Worm (Caenorhabditis elegans) whole organism, young adult: ENCODE measurements around the gene idpc-4.
A peak's percentile ranks its signal among the peaks of the same experiment; 100 is the strongest.

Experiments used
- B0019.2 ChIP-seq: fragments of 200-800 bp; sonication (Bioruptor generic); conservative IDR thresholded peaks from 2 replicates; pipeline ENCODE4 v1.3.6; 2022; ENCODE audit warnings: missing genetic modification reagents, missing genetic modification characterization, missing compliant biosample characterization
- B0261.1 ChIP-seq: sonication (generic microtip); optimal IDR thresholded peaks from 2 replicates; lab custom pipeline; 2016; ENCODE audit warnings: mild to moderate bottlenecking, missing genetic modification characterization, moderate library complexity, missing compliant biosample characterization
- B0336.3 ChIP-seq: fragments of 200-800 bp; sonication (Bioruptor generic); IDR thresholded peaks from 2 replicates; pipeline ENCODE4 v1.3.6; 2022; ENCODE audit warnings: missing genetic modification characterization, missing compliant biosample characterization
- C17E4.6 ChIP-seq: fragments of 200-800 bp; sonication (Bioruptor generic); IDR thresholded peaks from 2 replicates; pipeline ENCODE4 v1.3.6; 2022; ENCODE audit warnings: missing genetic modification reagents, missing genetic modification characterization, missing compliant biosample characterization
- F22D6.2 ChIP-seq: sonication (generic microtip); optimal IDR thresholded peaks from 2 replicates; lab custom pipeline; 2016; ENCODE audit warnings: mild to moderate bottlenecking, missing genetic modification characterization, missing compliant biosample characterization
- F57A8.1 ChIP-seq: fragments of 200-800 bp; sonication (Bioruptor generic); optimal IDR thresholded peaks from 2 replicates; lab custom pipeline; 2018; ENCODE audit warnings: mild to moderate bottlenecking, missing genetic modification characterization, moderate library complexity, missing compliant biosample characterization
- F57C9.4 ChIP-seq: sonication (generic microtip); optimal IDR thresholded peaks from 2 replicates; lab custom pipeline; 2017; ENCODE audit warnings: mild to moderate bottlenecking, missing genetic modification characterization, missing compliant biosample characterization
- T26A5.8 ChIP-seq: sonication (generic microtip); optimal IDR thresholded peaks from 2 replicates; lab custom pipeline; 2016; ENCODE audit warnings: missing genetic modification characterization, missing compliant biosample characterization
- Y95B8A.8 ChIP-seq: fragments of 200-800 bp; sonication (Bioruptor generic); IDR thresholded peaks from 2 replicates; pipeline ENCODE4 v1.3.6; 2022; ENCODE audit warnings: missing genetic modification reagents, missing genetic modification characterization, missing compliant biosample characterization
- ZK185.1 ChIP-seq: sonication (generic microtip); optimal IDR thresholded peaks from 2 replicates; lab custom pipeline; 2016; ENCODE audit warnings: mild to moderate bottlenecking, missing genetic modification characterization, missing compliant biosample characterization; ENCODE audit not compliant: poor library complexity, severe bottlenecking
- ama-1 ChIP-seq, 3 experiments: fragments of 150-350 bp in 1 of 3; sonication (generic microtip) in 2 of 3; optimal IDR thresholded peaks; 2 replicates each; lab custom pipeline; 2014 to 2018; ENCODE audit warnings: missing biosample characterization in 2 of 3, missing genetic modification characterization in 2 of 3, missing genetic modification reagents in 2 of 3
- attf-5 ChIP-seq: fragments of 200-800 bp; sonication (Bioruptor generic); optimal IDR thresholded peaks from 2 replicates; lab custom pipeline; 2018; ENCODE audit warnings: mild to moderate bottlenecking, missing genetic modification characterization, missing compliant biosample characterization
- attf-6 ChIP-seq: fragments of 200-800 bp; sonication (Bioruptor generic); IDR thresholded peaks from 2 replicates; pipeline ENCODE4 v1.3.6; 2022; ENCODE audit warnings: missing genetic modification reagents, missing genetic modification characterization, missing compliant biosample characterization
- bed-1 ChIP-seq: fragments of 200-800 bp; sonication (Bioruptor generic); IDR thresholded peaks from 2 replicates; pipeline ENCODE4 v1.3.6; 2022; ENCODE audit warnings: missing genetic modification reagents, missing genetic modification characterization, missing compliant biosample characterization
- ceh-27 ChIP-seq: fragments of 200-800 bp; sonication (Bioruptor generic); optimal IDR thresholded peaks from 2 replicates; lab custom pipeline; 2018; ENCODE audit warnings: mild to moderate bottlenecking, missing genetic modification characterization, moderate library complexity, missing compliant biosample characterization
- ceh-40 ChIP-seq: fragments of 200-800 bp; sonication (Bioruptor generic); IDR thresholded peaks from 2 replicates; pipeline ENCODE4 v1.3.6; 2022; ENCODE audit warnings: missing genetic modification characterization, missing compliant biosample characterization
- chd-7 ChIP-seq: sonication (generic microtip); optimal IDR thresholded peaks from 2 replicates; lab custom pipeline; 2016; ENCODE audit warnings: mild to moderate bottlenecking, missing genetic modification characterization, moderate library complexity, missing compliant biosample characterization
- die-1 ChIP-seq: sonication (generic microtip); optimal IDR thresholded peaks from 2 replicates; lab custom pipeline; 2016; ENCODE audit warnings: missing genotype, mild to moderate bottlenecking, missing genetic modification characterization, missing compliant biosample characterization
- efl-1 ChIP-seq: fragments of 150-350 bp; optimal IDR thresholded peaks from 2 replicates; lab custom pipeline; 2014; ENCODE audit warnings: missing biosample characterization, missing genetic modification reagents, missing genetic modification characterization
- egrh-3 ChIP-seq: fragments of 200-800 bp; sonication (Bioruptor generic); IDR thresholded peaks from 2 replicates; pipeline ENCODE4 v1.3.6; 2022; ENCODE audit warnings: missing genetic modification reagents, missing genetic modification characterization, missing compliant biosample characterization
- him-1 ChIP-seq: sonication (generic microtip); optimal IDR thresholded peaks from 2 replicates; lab custom pipeline; 2016; ENCODE audit warnings: missing genotype, missing genetic modification reagents, missing genetic modification characterization, missing compliant biosample characterization
- hrde-1 ChIP-seq: sonication (generic microtip); optimal IDR thresholded peaks from 2 replicates; lab custom pipeline; 2016; ENCODE audit warnings: missing genetic modification characterization, mild to moderate bottlenecking, missing compliant biosample characterization, moderate library complexity, missing genotype, missing genetic modification reagents, borderline replicate concordance
- lin-26 ChIP-seq: fragments of 200-800 bp; sonication (Bioruptor generic); IDR thresholded peaks from 2 replicates; pipeline ENCODE4 v1.3.6; 2022; ENCODE audit warnings: missing genetic modification reagents, missing genetic modification characterization, missing compliant biosample characterization
- lin-54 ChIP-seq: fragments of 200-800 bp; sonication (Bioruptor generic); optimal IDR thresholded peaks from 2 replicates; lab custom pipeline; 2018; ENCODE audit warnings: mild to moderate bottlenecking, missing genetic modification characterization, missing compliant biosample characterization
- madf-6 ChIP-seq: fragments of 200-800 bp; sonication (Bioruptor generic); IDR thresholded peaks from 2 replicates; pipeline ENCODE4 v1.3.6; 2022; ENCODE audit warnings: missing genetic modification reagents, missing genetic modification characterization, missing compliant biosample characterization
- madf-8 ChIP-seq: fragments of 200-800 bp; sonication (Bioruptor generic); conservative IDR thresholded peaks from 2 replicates; pipeline ENCODE4 v1.3.6; 2022; ENCODE audit warnings: missing genetic modification reagents, missing genetic modification characterization, missing compliant biosample characterization
- mel-28 ChIP-seq: sonication (generic microtip); optimal IDR thresholded peaks from 2 replicates; lab custom pipeline; 2016; ENCODE audit warnings: borderline replicate concordance, mild to moderate bottlenecking, missing genetic modification characterization, missing compliant biosample characterization
- mes-4 ChIP-seq: sonication (generic microtip); optimal IDR thresholded peaks from 2 replicates; lab custom pipeline; 2016; ENCODE audit warnings: missing genotype, missing genetic modification characterization, missing compliant biosample characterization
- nfya-2 ChIP-seq: fragments of 200-800 bp; sonication (Bioruptor generic); IDR thresholded peaks from 2 replicates; pipeline ENCODE4 v1.3.6; 2022; ENCODE audit warnings: missing genetic modification reagents, missing genetic modification characterization, missing compliant biosample characterization
- nhr-27 ChIP-seq: fragments of 200-800 bp; sonication (Bioruptor generic); optimal IDR thresholded peaks from 2 replicates; lab custom pipeline; 2018; ENCODE audit warnings: mild to moderate bottlenecking, missing genetic modification characterization, moderate library complexity, missing compliant biosample characterization
- pbrm-1 ChIP-seq: fragments of 200-800 bp; sonication (Bioruptor generic); IDR thresholded peaks from 2 replicates; pipeline ENCODE4 v1.3.6; 2022; ENCODE audit warnings: missing genetic modification reagents, missing genetic modification characterization, missing compliant biosample characterization
- rcor-1 ChIP-seq: fragments of 200-800 bp; sonication (Bioruptor generic); IDR thresholded peaks from 2 replicates; pipeline ENCODE4 v1.3.6; 2022; ENCODE audit warnings: missing genetic modification reagents, missing genetic modification characterization, missing compliant biosample characterization
- rpc-1 ChIP-seq, 2 experiments: fragments of 150-350 bp in 1 of 2; sonication (generic microtip) in 1 of 2; optimal IDR thresholded peaks; 2 replicates each; lab custom pipeline; 2014 to 2018; ENCODE audit warnings: missing biosample characterization in 1 of 2, missing genetic modification characterization in 1 of 2, missing genetic modification reagents in 1 of 2, missing genotype in 1 of 2
- sea-2 ChIP-seq: fragments of 200-800 bp; sonication (Bioruptor generic); IDR thresholded peaks from 2 replicates; pipeline ENCODE4 v1.3.6; 2022; ENCODE audit warnings: missing genetic modification characterization, missing compliant biosample characterization
- snpc-1.3 ChIP-seq: sonication (generic microtip); optimal IDR thresholded peaks from 2 replicates; lab custom pipeline; 2017; ENCODE audit warnings: missing genetic modification characterization, mild to moderate bottlenecking, missing compliant biosample characterization, antibody characterized with exemption, moderate library complexity, missing genotype, missing genetic modification reagents; ENCODE audit not compliant: insufficient read depth
- snpc-3.4 ChIP-seq: sonication (generic microtip); optimal IDR thresholded peaks from 2 replicates; lab custom pipeline; 2017; ENCODE audit warnings: missing genetic modification characterization, mild to moderate bottlenecking, missing compliant biosample characterization, antibody characterized with exemption, moderate library complexity, missing genotype, missing genetic modification reagents
- snpc-4 ChIP-seq, 5 experiments: fragments of 150-350 bp in 1 of 5; sonication (generic microtip) in 4 of 5; optimal IDR thresholded peaks; 2 replicates each; lab custom pipeline; 2014 to 2018; ENCODE audit warnings: missing genetic modification characterization in 5 of 5, missing biosample characterization in 3 of 5, antibody characterized with exemption in 2 of 5, mild to moderate bottlenecking in 2 of 5, missing compliant biosample characterization in 2 of 5, missing genotype in 2 of 5, moderate library complexity in 2 of 5, missing genetic modification reagents in 1 of 5
- tbx-9 ChIP-seq: sonication (generic microtip); optimal IDR thresholded peaks from 2 replicates; lab custom pipeline; 2016; ENCODE audit warnings: borderline replicate concordance, missing genetic modification characterization, inconsistent platforms, missing compliant biosample characterization
- zfh-2 ChIP-seq: fragments of 200-800 bp; sonication (Bioruptor generic); conservative IDR thresholded peaks from 2 replicates; pipeline ENCODE4 v1.3.6; 2022; ENCODE audit warnings: missing genetic modification reagents, missing genetic modification characterization, missing compliant biosample characterization
- ztf-18 ChIP-seq: sonication (generic microtip); optimal IDR thresholded peaks from 2 replicates; lab custom pipeline; 2016; ENCODE audit warnings: missing genotype, mild to moderate bottlenecking, missing genetic modification characterization, missing compliant biosample characterization
- ztf-22 ChIP-seq: fragments of 200-800 bp; sonication (Bioruptor generic); optimal IDR thresholded peaks from 2 replicates; lab custom pipeline; 2018; ENCODE audit warnings: mild to moderate bottlenecking, missing genetic modification characterization, moderate library complexity, missing compliant biosample characterization

Gene idpc-4

DNA sequence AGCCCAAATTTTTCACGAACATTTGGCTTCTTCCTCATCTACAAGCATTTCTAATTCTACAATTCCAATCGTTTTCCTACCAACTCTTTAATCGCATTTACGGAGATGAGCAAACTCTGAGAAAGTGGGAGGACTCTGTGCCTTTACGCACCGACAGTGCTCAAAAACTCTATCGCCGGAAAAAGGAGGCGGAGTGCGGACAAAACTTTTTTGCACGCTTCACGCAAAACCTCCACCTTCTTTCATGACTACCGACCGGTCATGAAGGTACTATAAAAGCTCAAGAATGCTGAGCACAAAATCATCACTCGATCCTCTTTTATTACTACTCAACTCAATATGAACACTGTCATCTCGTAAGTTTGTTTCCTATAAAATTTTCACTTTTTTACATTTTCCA lies at the start of gene idpc-4:
Gene idpc-4 (plus strand): TSS at position 301 of the 400 bp plus-strand sequence.
- no peak for TF ChIP-seq lin-54 (GFP tag; lab: Kevin White, UChicago)
- TF ChIP-seq mes-4 (tag; lab: Kevin White, UChicago), result no peak
- no peak for TF ChIP-seq bed-1 (GFP tag; lab: Robert Waterston, UW)
- TF ChIP-seq attf-5, result no peak
- TF ChIP-seq mel-28, result no peak
- no peak for TF ChIP-seq Y95B8A.8
- TF ChIP-seq sea-2, result no peak
- no peak for TF ChIP-seq attf-6 (GFP tag; lab: Robert Waterston, UW)
- TF ChIP-seq tbx-9 (tag; lab: Kevin White, UChicago), result no peak
- no peak for TF ChIP-seq hrde-1 (tag; lab: Kevin White, UChicago)
- TF ChIP-seq B0261.1 (tag; lab: Kevin White, UChicago), result no peak
- no peak for TF ChIP-seq ztf-22 (GFP tag; lab: Kevin White, UChicago)
- TF ChIP-seq egrh-3, result no peak
- TF ChIP-seq nfya-2 (GFP tag; lab: Robert Waterston, UW), result no peak
- TF ChIP-seq B0019.2 (GFP tag; lab: Robert Waterston, UW), result no peak
- no peak for TF ChIP-seq B0336.3 (GFP tag; lab: Robert Waterston, UW)
- TF ChIP-seq ceh-27 (GFP tag; lab: Kevin White, UChicago), result no peak

DNA sequence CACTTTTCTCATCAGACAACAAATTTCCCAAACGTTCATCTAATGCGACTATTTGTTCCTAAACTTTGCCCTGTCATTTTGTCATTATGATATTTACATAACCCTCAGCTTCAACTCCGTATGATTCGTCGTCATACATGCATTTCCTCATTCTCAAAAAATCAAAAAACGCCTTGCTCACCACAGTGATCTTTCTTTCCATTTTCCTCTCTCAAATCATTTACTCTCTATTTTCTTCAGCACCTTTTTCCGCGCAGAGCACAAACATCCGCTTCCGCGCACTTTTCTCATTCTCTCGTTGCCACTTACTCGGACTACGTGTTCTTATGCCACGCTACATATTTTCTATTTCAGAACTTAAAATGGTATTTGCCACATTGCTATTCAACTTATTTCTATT lies 48.2 kb upstream of the idpc-4 start, which contains the start of gene F25B3.2:
Gene F25B3.2 (plus strand): TSS at position 301 of the 400 bp plus-strand sequence.
- TF ChIP-seq B0019.2 (GFP tag; lab: Robert Waterston, UW) (no peak), ceh-40 (GFP tag; lab: Robert Waterston, UW) (no peak), ZK185.1 (tag; lab: Kevin White, UChicago) (no peak)

DNA sequence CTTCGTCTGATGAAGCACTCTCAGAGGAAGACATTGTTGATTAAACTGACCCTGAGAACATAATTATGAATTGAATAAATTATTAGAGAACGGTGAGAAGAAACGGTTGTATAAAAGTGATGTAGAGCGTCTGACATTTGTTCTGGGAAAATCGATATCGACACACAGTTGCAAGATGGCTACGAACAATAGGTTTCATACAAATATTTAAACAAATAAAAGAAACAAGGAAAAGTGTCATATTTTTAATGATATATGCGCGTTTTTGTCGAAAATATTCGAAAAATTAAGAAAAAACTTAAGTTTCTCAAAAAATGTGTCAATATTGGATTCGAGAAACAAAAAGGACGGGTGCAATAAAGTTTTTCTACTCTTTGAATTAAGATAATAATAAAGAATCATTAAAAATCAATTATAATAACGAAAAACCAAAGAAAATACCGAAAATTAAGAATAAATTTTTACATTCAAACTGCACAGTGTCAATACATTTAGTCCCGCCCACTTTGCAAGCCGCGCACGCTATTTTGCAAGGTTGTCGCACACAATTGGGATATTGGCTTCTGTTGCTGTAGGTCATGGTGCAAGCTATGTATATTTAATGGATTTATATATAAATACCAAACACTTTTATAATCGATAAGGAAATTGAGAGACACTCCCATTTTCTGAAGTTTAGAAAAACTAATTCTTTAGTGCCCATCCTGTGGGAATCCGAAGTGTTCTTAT lies 42.5 kb upstream of the idpc-4 start, which contains the start of gene rtfo-1:
Gene rtfo-1 (minus strand): TSS at position 51 of the 729 bp plus-strand sequence.
- TF ChIP-seq nhr-27 (tag; lab: Kevin White, UChicago) (no peak), snpc-3.4 (tag; lab: Kevin White, UChicago) (no peak), egrh-3 (no peak), snpc-4 (GFP tag; optimal IDR thresholded peaks at IDR 0.05; lab: Kevin White, UChicago) (no peak), snpc-4 (tag; optimal IDR thresholded peaks at IDR 0.05; lab: Kevin White, UChicago) (peak in 2 of 4 experiments; percentile 28 to 56), madf-8 (GFP tag; lab: Robert Waterston, UW) (no peak), pbrm-1 (GFP tag; lab: Robert Waterston, UW) (peak; percentile 49; the same call in 1 of the 2 replicates), ZK185.1 (tag; lab: Kevin White, UChicago) (peak; percentile 12), F57C9.4 (no peak), F22D6.2 (tag; lab: Kevin White, UChicago) (no peak), chd-7 (tag; lab: Kevin White, UChicago) (no peak), ceh-27 (GFP tag; lab: Kevin White, UChicago) (no peak), ama-1 (optimal IDR thresholded peaks at IDR 0.05; lab: Kevin White, UChicago) (no peak), ama-1 (GFP tag; optimal IDR thresholded peaks at IDR 0.05; lab: Kevin White, UChicago) (no peak), madf-6 (peak; percentile 12; the same call in 1 of the 2 replicates), efl-1 (GFP tag; lab: Kevin White, UChicago) (peak; percentile 1), die-1 (tag; lab: Kevin White, UChicago) (no peak), him-1 (tag; lab: Kevin White, UChicago) (no peak), sea-2 (no peak), snpc-1.3 (peak; percentile 54), T26A5.8 (tag; lab: Kevin White, UChicago) (no peak), rpc-1 (optimal IDR thresholded peaks at IDR 0.05; lab: Kevin White, UChicago) (peak; percentile 42), rpc-1 (tag; optimal IDR thresholded peaks at IDR 0.05; lab: Kevin White, UChicago) (no peak), ztf-18 (peak; percentile 34), mes-4 (tag; lab: Kevin White, UChicago) (no peak), rcor-1 (GFP tag; lab: Robert Waterston, UW) (no peak), F57A8.1 (GFP tag; lab: Kevin White, UChicago) (no peak), lin-26 (GFP tag; lab: Robert Waterston, UW) (no peak), B0336.3 (GFP tag; lab: Robert Waterston, UW) (no peak), zfh-2 (GFP tag; lab: Robert Waterston, UW) (no peak), C17E4.6 (GFP tag; lab: Robert Waterston, UW) (no peak)
